Fruit fly (Drosophila melanogaster) S2 (cell line): Measurements from ENCODE around the gene CG12010.

Source experiments
- CG8478 ChIP-seq: fragments of >200 bp; optimal IDR thresholded peaks from 2 replicates; lab custom pipeline; 2018
- CTCF ChIP-seq, 2 experiments: fragments of >200 bp; optimal IDR thresholded peaks; 2 replicates each; lab custom pipeline; 2018

- TF ChIP-seq CG8478 (no peak), CTCF (optimal IDR thresholded peaks at IDR 0.05; lab: Kevin White, UChicago) (no peak)
Measured at dm6 chr3L:3398496-3398895, 24.4 kb downstream of the CG12010 start.
